Worm (Caenorhabditis elegans): ENCODE results near the gene dop-1.
A peak's percentile ranks its signal among the peaks of the same experiment; 100 is the strongest.

Gene dop-1

ce11 chrX:4397460-4397859 is 21.2 kb downstream of the dop-1 start:
- TF ChIP-seq mml-1 (tag; optimal IDR thresholded peaks at IDR 0.05), result no peak
- no peak for TF ChIP-seq nhr-67 (tag; optimal IDR thresholded peaks at IDR 0.05)
- TF ChIP-seq R02D3.7 (tag; optimal IDR thresholded peaks at IDR 0.05), result no peak
- no peak for TF ChIP-seq unc-39 (tag; optimal IDR thresholded peaks at IDR 0.05)
- no peak for TF ChIP-seq lin-15B (tag; optimal IDR thresholded peaks at IDR 0.05)
- no peak for TF ChIP-seq nhr-28 (tag; optimal IDR thresholded peaks at IDR 0.05)
- TF ChIP-seq skn-1 (tag; optimal IDR thresholded peaks at IDR 0.05), result no peak
- no peak for TF ChIP-seq nhr-11 (tag; optimal IDR thresholded peaks at IDR 0.05)
- no peak for TF ChIP-seq nhr-77 (tag; optimal IDR thresholded peaks at IDR 0.05)
- no peak for TF ChIP-seq aly-2 (tag; optimal IDR thresholded peaks at IDR 0.05)
- no peak for TF ChIP-seq pqm-1 (tag; optimal IDR thresholded peaks at IDR 0.05)
- no peak for TF ChIP-seq egl-5 (tag; optimal IDR thresholded peaks at IDR 0.05)
- TF ChIP-seq zag-1 (tag; optimal IDR thresholded peaks at IDR 0.05), result no peak
- no peak for TF ChIP-seq ama-1 (optimal IDR thresholded peaks at IDR 0.05)
- no peak for TF ChIP-seq lin-39 (tag; optimal IDR thresholded peaks at IDR 0.05)
- no peak for TF ChIP-seq fos-1 (tag; optimal IDR thresholded peaks at IDR 0.05)
- TF ChIP-seq unc-62 (GFP tag; optimal IDR thresholded peaks at IDR 0.05), result no peak
- TF ChIP-seq nhr-12 (tag; optimal IDR thresholded peaks at IDR 0.05), result no peak

DNA sequence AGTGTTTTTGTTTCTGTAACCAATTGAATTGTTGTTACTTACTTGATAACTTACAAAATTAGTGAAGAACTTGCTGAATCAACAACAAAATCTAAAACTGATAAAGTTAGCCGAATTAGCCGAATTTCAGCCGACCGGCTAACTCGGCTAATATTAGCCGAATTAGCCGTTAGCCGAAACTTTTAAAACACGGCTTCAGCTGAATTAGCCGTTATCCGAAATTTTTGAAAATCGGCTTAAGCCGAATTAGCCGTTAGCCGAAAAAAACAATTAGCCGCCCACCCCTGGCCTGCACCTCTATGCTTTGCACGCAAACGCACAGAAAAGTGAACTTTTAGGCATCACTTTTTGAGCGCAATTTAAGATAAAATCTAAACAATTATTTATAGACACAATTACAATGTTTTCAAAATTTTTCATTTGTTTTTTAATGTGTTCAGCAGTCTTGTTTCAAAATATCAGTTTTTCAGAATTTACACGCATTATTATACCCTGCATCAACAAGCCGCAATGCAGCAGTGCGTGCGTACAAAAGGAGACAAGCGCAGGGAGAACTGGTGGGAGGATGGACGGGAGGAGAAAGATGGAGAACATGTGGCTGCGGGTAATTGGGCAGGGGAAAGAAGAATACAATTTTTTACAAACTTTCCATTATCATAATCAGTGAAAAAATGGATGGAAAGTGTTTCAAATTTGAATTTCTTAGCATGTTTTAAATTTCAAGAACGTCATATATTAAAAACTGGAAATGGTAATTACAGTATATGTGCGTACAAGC is 23.4 kb downstream of the dop-1 start:
- peak; percentile 86 for TF ChIP-seq nhr-43 (tag; optimal IDR thresholded peaks at IDR 0.05; ENCODE audit: poor library complexity, severe bottlenecking)
- no peak for TF ChIP-seq ztf-11 (tag; optimal IDR thresholded peaks at IDR 0.05)
- peak; percentile 81 for TF ChIP-seq jun-1 (tag; optimal IDR thresholded peaks at IDR 0.05)
- TF ChIP-seq fos-1 (tag; optimal IDR thresholded peaks at IDR 0.05), result no peak
- TF ChIP-seq nhr-23 (tag; optimal IDR thresholded peaks at IDR 0.05), result peak; percentile 84
- peak; percentile 66 for TF ChIP-seq tbx-2 (tag; optimal IDR thresholded peaks at IDR 0.05)
- TF ChIP-seq ceh-82 (tag; optimal IDR thresholded peaks at IDR 0.05), result peak; percentile 29
- TF ChIP-seq lin-15B (tag; optimal IDR thresholded peaks at IDR 0.05), result peak; percentile 27
- TF ChIP-seq snpc-4 (tag; optimal IDR thresholded peaks at IDR 0.05), result peak; percentile 80
- no peak for TF ChIP-seq ztf-4 (tag; optimal IDR thresholded peaks at IDR 0.05)
- no peak for TF ChIP-seq fkh-10 (GFP tag; optimal IDR thresholded peaks at IDR 0.05)
- TF ChIP-seq elt-3 (tag; optimal IDR thresholded peaks at IDR 0.05), result no peak
- TF ChIP-seq nhr-76 (tag; optimal IDR thresholded peaks at IDR 0.05), result no peak
- no peak for TF ChIP-seq nhr-12 (tag; optimal IDR thresholded peaks at IDR 0.05)
- TF ChIP-seq nhr-67 (tag; optimal IDR thresholded peaks at IDR 0.05), result no peak
- peak; percentile 87 for TF ChIP-seq nhr-25 (tag; optimal IDR thresholded peaks at IDR 0.05)
- peak; percentile 21 for TF ChIP-seq pqm-1 (tag; optimal IDR thresholded peaks at IDR 0.05)
- TF ChIP-seq nfya-1 (tag; optimal IDR thresholded peaks at IDR 0.05; ENCODE audit: insufficient read depth), result peak; percentile 71
- peak; percentile 54 for TF ChIP-seq R02D3.7 (tag; optimal IDR thresholded peaks at IDR 0.05)
- TF ChIP-seq unc-39 (tag; optimal IDR thresholded peaks at IDR 0.05), result no peak
- no peak for TF ChIP-seq mml-1 (tag; optimal IDR thresholded peaks at IDR 0.05)
- TF ChIP-seq daf-12 (tag; optimal IDR thresholded peaks at IDR 0.05), result no peak
- TF ChIP-seq egl-27 (tag; optimal IDR thresholded peaks at IDR 0.05), result no peak
- TF ChIP-seq unc-62 (GFP tag; optimal IDR thresholded peaks at IDR 0.05), result no peak
- peak; percentile 62 for TF ChIP-seq elt-2 (tag; optimal IDR thresholded peaks at IDR 0.05)
- no peak for TF ChIP-seq nhr-237 (tag; optimal IDR thresholded peaks at IDR 0.05)
- TF ChIP-seq lin-39 (tag; optimal IDR thresholded peaks at IDR 0.05), result peak; percentile 83
- peak; percentile 80 for TF ChIP-seq ceh-28 (tag; optimal IDR thresholded peaks at IDR 0.05)
- TF ChIP-seq elt-1 (tag; optimal IDR thresholded peaks at IDR 0.05), result no peak
- no peak for TF ChIP-seq fkh-2 (tag; optimal IDR thresholded peaks at IDR 0.05)
- TF ChIP-seq aly-2 (tag; optimal IDR thresholded peaks at IDR 0.05), result no peak
- TF ChIP-seq pha-4 (tag; optimal IDR thresholded peaks at IDR 0.05), result peak; percentile 88
- TF ChIP-seq ZK546.5 (tag; optimal IDR thresholded peaks at IDR 0.05), result no peak
- TF ChIP-seq egl-5 (tag; optimal IDR thresholded peaks at IDR 0.05), result peak; percentile 65
- TF ChIP-seq nhr-28 (tag; optimal IDR thresholded peaks at IDR 0.05), result no peak
- TF ChIP-seq skn-1 (tag; optimal IDR thresholded peaks at IDR 0.05), result peak; percentile 46
- TF ChIP-seq ama-1 (optimal IDR thresholded peaks at IDR 0.05), result no peak
- peak; percentile 71 for TF ChIP-seq nhr-77 (tag; optimal IDR thresholded peaks at IDR 0.05)
- TF ChIP-seq eor-1 (tag; optimal IDR thresholded peaks at IDR 0.05), result no peak
- no peak for TF ChIP-seq lsy-12 (tag; optimal IDR thresholded peaks at IDR 0.05)
- no peak for TF ChIP-seq ceh-16 (tag; optimal IDR thresholded peaks at IDR 0.05)
- TF ChIP-seq nhr-11 (tag; optimal IDR thresholded peaks at IDR 0.05), result peak; percentile 9
- TF ChIP-seq sea-2 (GFP tag; optimal IDR thresholded peaks at IDR 0.05), result no peak
- TF ChIP-seq zag-1 (tag; optimal IDR thresholded peaks at IDR 0.05), result no peak
- TF ChIP-seq ceh-9 (tag; optimal IDR thresholded peaks at IDR 0.05), result no peak
- TF ChIP-seq hmg-11 (tag; optimal IDR thresholded peaks at IDR 0.05), result peak; percentile 84
- TF ChIP-seq mdl-1 (tag; optimal IDR thresholded peaks at IDR 0.05), result no peak

All from whole organism, L3 larva.